Fruit fly (Drosophila melanogaster) whole organism, wandering third instar larva: ENCODE measurements around the gene Dyro.

Experiments
- CG32264 ChIP-seq: fragments of 200-800 bp; sonication (Bioruptor generic); optimal IDR thresholded peaks from 2 replicates; lab custom pipeline; 2016; ENCODE audit warnings: missing biosample characterization, missing genetic modification characterization
- Dfd ChIP-seq: fragments of >200 bp; optimal IDR thresholded peaks from 2 replicates; lab custom pipeline; 2017; ENCODE audit warnings: missing biosample characterization, missing genetic modification characterization
- Dif ChIP-seq: fragments of 200-275, 200-300 bp; sonication (Bioruptor generic); optimal IDR thresholded peaks from 2 replicates; lab custom pipeline; 2018; ENCODE audit warnings: missing biosample characterization, missing genetic modification characterization; ENCODE audit not compliant: partially characterized antibody
- HLH106 ChIP-seq: fragments of 200-800 bp; optimal IDR thresholded peaks from 3 replicates; lab custom pipeline; 2019; ENCODE audit warnings: missing biosample characterization, mild to moderate bottlenecking, missing genetic modification characterization, moderate library complexity
- Hnf4 ChIP-seq: fragments of 200-800 bp; sonication (Bioruptor generic); optimal IDR thresholded peaks from 2 replicates; lab custom pipeline; 2016; ENCODE audit warnings: missing biosample characterization, mild to moderate bottlenecking, missing genetic modification characterization
- br ChIP-seq: fragments of 200-800 bp; sonication (Bioruptor generic); optimal IDR thresholded peaks from 2 replicates; lab custom pipeline; 2016; ENCODE audit warnings: missing biosample characterization, missing genetic modification characterization
- brk ChIP-seq: fragments of 200-800 bp; sonication (Bioruptor generic); optimal IDR thresholded peaks from 2 replicates; lab custom pipeline; 2016; ENCODE audit warnings: missing biosample characterization, mild to moderate bottlenecking, missing genetic modification characterization
- dsf ChIP-seq: sonication (Bioruptor generic); optimal IDR thresholded peaks from 2 replicates; lab custom pipeline; 2016; ENCODE audit warnings: missing biosample characterization, missing genetic modification characterization, borderline replicate concordance
- jim ChIP-seq: fragments of 175-275, 200-325 bp; sonication (Bioruptor generic); optimal IDR thresholded peaks from 2 replicates; lab custom pipeline; 2016; ENCODE audit warnings: missing biosample characterization, mild to moderate bottlenecking, missing genetic modification characterization
- psq ChIP-seq: fragments of 200-800 bp; sonication (Bioruptor generic); optimal IDR thresholded peaks from 3 replicates; lab custom pipeline; 2017; ENCODE audit warnings: missing biosample characterization, mild to moderate bottlenecking, missing genetic modification characterization, moderate library complexity
- rgr ChIP-seq: fragments of 200-800 bp; sonication (Bioruptor generic); optimal IDR thresholded peaks from 3 replicates; lab custom pipeline; 2016; ENCODE audit warnings: missing biosample characterization, mild to moderate bottlenecking, missing genetic modification characterization
- usp ChIP-seq: fragments of >200 bp; optimal IDR thresholded peaks from 2 replicates; lab custom pipeline; 2017; ENCODE audit warnings: missing biosample characterization, missing genetic modification characterization

- TF ChIP-seq usp (GFP tag; lab: Kevin White, UChicago) (no peak), CG32264 (GFP tag; lab: Kevin White, UChicago) (no peak), Dif (GFP tag; lab: Kevin White, UChicago) (no peak), Hnf4 (no peak), dsf (no peak), psq (GFP tag; lab: Kevin White, UChicago) (no peak), rgr (GFP tag; lab: Kevin White, UChicago) (no peak), HLH106 (tag; lab: Kevin White, UChicago) (no peak), brk (no peak), br (GFP tag; lab: Kevin White, UChicago) (no peak), Dfd (GFP tag; lab: Kevin White, UChicago) (no peak), jim (GFP tag; lab: Kevin White, UChicago) (no peak)
These were observed 22.1 kb downstream of the Dyro start for dm6 chr3L:11273444-11274141.
